Fruit fly (Drosophila melanogaster): ENCODE data around the gene opa.

DNA sequence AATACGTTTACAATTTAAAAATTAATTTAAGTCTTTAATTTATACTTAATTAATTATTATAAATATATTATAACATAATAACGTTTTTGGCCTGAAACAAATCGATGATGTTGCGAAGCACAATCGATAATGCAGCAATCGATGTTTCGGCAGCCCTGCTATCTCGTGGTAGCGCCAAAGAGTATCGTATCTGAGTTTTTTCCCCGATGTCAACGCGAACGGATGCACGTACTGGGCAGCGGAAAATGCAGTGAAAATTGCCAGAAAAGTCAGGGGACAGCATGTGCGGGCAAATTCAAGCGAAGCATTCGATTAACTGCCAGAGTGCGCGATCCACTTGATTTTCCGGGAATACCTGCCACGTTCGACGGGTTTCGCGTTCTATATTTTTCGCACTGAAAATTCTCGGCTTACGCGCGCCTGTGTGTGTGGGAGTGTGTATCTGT, 57.8 kb downstream of the opa start, which contains the start of gene Cdep:
- TF ChIP-seq CG8478 (optimal IDR thresholded peaks at IDR 0.05): no peak
- TF ChIP-seq CTCF (optimal IDR thresholded peaks at IDR 0.05): peak; percentile 3 to 10

All from S2 (cell line).